Fruit fly (Drosophila melanogaster): ENCODE data around the gene CG6980.

Gene CG6980

DNA sequence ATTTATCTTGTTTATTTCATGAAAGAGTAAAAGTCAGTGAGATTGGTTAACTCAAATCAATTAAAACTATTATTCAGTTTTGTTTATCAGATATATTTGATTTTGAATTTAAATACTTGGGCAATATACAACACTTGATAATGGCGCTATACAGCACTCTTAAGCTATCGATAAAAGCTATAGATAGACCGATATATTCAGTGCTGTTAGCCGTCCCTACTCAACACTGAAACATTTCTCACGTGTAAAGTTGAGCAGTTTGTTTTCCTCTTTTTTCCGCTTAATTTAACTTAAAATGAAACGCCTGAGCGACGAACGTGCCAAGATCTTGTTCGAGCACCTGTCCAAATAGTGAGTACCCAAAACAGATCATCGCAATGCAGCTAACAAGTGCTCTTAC, 43.0 kb downstream of the CG6980 start, which contains the start of gene CG7006 (continued):
- TF ChIP-seq CG12071 (GFP tag; optimal IDR thresholded peaks at IDR 0.05): no peak
- TF ChIP-seq CG16863 (GFP tag; optimal IDR thresholded peaks at IDR 0.05): peak; percentile 43
- TF ChIP-seq tap (tag; optimal IDR thresholded peaks at IDR 0.05): no peak
- TF ChIP-seq ems (GFP tag; optimal IDR thresholded peaks at IDR 0.05): peak; percentile 69
- TF ChIP-seq Hr3 (GFP tag; optimal IDR thresholded peaks at IDR 0.05): peak; percentile 62
- TF ChIP-seq CG18262 (tag; optimal IDR thresholded peaks at IDR 0.05): no peak
- peak; percentile 65 for TF ChIP-seq HLH3B (GFP tag; IDR thresholded peaks at IDR 0.05)
- TF ChIP-seq CG31365 (tag; optimal IDR thresholded peaks at IDR 0.05): no peak
- peak; percentile 87 for TF ChIP-seq Dad (GFP tag; optimal IDR thresholded peaks at IDR 0.05)
- peak; percentile 44 for TF ChIP-seq pb (GFP tag; optimal IDR thresholded peaks at IDR 0.05)
- TF ChIP-seq H15 (GFP tag; IDR thresholded peaks at IDR 0.05): peak; percentile 50; the same call in 1 of the 3 replicates
- peak; percentile 68; the same call in 1 of the 2 replicates for TF ChIP-seq lmd (GFP tag; IDR thresholded peaks at IDR 0.05)
- peak; percentile 87 for TF ChIP-seq sens (GFP tag)
- peak; percentile 87 for TF ChIP-seq Opbp (GFP tag; IDR thresholded peaks at IDR 0.05; ENCODE audit: partially characterized antibody)
- no peak for TF ChIP-seq seq (GFP tag; IDR thresholded peaks at IDR 0.05)
- peak; percentile 95 for TF ChIP-seq Myb (GFP tag; optimal IDR thresholded peaks at IDR 0.05)
- TF ChIP-seq bowl (GFP tag; IDR thresholded peaks at IDR 0.05): no peak
- peak; percentile 67 for TF ChIP-seq slou (GFP tag; optimal IDR thresholded peaks at IDR 0.05)
- TF ChIP-seq Hand (GFP tag; optimal IDR thresholded peaks at IDR 0.05): no peak
- TF ChIP-seq gsb-n (tag; optimal IDR thresholded peaks at IDR 0.05): no peak
- no peak for TF ChIP-seq usp (GFP tag; optimal IDR thresholded peaks at IDR 0.05)
- no peak for TF ChIP-seq fru (optimal IDR thresholded peaks at IDR 0.05)
- TF ChIP-seq Dfd (GFP tag; optimal IDR thresholded peaks at IDR 0.05): no peak
- no peak for TF ChIP-seq CG15479 (GFP tag; optimal IDR thresholded peaks at IDR 0.05)
- no peak for TF ChIP-seq CG2712 (tag; optimal IDR thresholded peaks at IDR 0.05)
- peak; percentile 8 for TF ChIP-seq psq (GFP tag; optimal IDR thresholded peaks at IDR 0.05)
- no peak for TF ChIP-seq sim (GFP tag; IDR thresholded peaks at IDR 0.05)

DNA sequence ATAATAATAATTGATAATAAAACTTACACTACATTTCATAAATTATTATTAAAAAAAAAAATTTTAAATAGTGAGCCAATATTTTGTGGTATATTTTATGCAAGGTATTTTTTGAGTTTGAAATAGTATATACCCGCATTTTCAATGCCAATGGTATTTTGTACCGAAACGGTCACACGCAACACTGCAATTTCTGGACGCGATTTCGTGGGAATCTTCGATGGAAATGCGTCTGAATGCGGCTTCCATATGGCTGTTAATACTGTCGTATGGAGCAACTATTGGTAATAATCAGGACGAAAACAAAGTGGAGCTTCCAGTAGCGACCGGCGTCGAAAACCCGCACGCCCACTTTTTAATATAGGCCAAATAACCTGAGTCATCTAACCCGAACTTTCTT, 44.0 kb downstream of the CG6980 start, which contains the start of gene Nct:
TSS of gene Nct (plus strand) at position 173 of the 400 bp plus-strand sequence.
- no peak for TF ChIP-seq maf-S (GFP tag; optimal IDR thresholded peaks at IDR 0.05)
- no peak for TF ChIP-seq HLH54F (GFP tag; optimal IDR thresholded peaks at IDR 0.05)
- TF ChIP-seq Hr39 (optimal IDR thresholded peaks at IDR 0.05): no peak
- TF ChIP-seq MESR4 (GFP tag; optimal IDR thresholded peaks at IDR 0.05): peak; percentile 68
- TF ChIP-seq Scr (GFP tag; IDR thresholded peaks at IDR 0.05; ENCODE audit: partially characterized antibody): peak; percentile 25; the same call in 1 of the 2 replicates
- TF ChIP-seq CG18476 (GFP tag; optimal IDR thresholded peaks at IDR 0.05): no peak
- no peak for TF ChIP-seq kni (GFP tag; optimal IDR thresholded peaks at IDR 0.05)
- no peak for TF ChIP-seq Bdp1 (GFP tag; optimal IDR thresholded peaks at IDR 0.05)
- TF ChIP-seq CG12942 (GFP tag; optimal IDR thresholded peaks at IDR 0.05): no peak
- no peak for TF ChIP-seq nom (GFP tag; optimal IDR thresholded peaks at IDR 0.05)
- TF ChIP-seq Hsf (GFP tag; optimal IDR thresholded peaks at IDR 0.05): no peak
- TF ChIP-seq gem (tag; optimal IDR thresholded peaks at IDR 0.05): no peak
- no peak for TF ChIP-seq Myb (GFP tag; optimal IDR thresholded peaks at IDR 0.05)
- no peak for TF ChIP-seq ATbp (GFP tag; optimal IDR thresholded peaks at IDR 0.05)
- no peak for TF ChIP-seq salm (tag; optimal IDR thresholded peaks at IDR 0.05)
- peak; percentile 53 for TF ChIP-seq pzg (GFP tag; optimal IDR thresholded peaks at IDR 0.05)
- TF ChIP-seq CG4282 (GFP tag; optimal IDR thresholded peaks at IDR 0.05): no peak
- TF ChIP-seq hkb (optimal IDR thresholded peaks at IDR 0.05): no peak
- TF ChIP-seq hkb (GFP tag; IDR thresholded peaks at IDR 0.05): no peak
- no peak for TF ChIP-seq Atf6 (GFP tag; IDR thresholded peaks at IDR 0.05)
- TF ChIP-seq Neu2 (GFP tag; optimal IDR thresholded peaks at IDR 0.05; ENCODE audit: borderline replicate concordance): no peak
- TF ChIP-seq CG17568 (GFP tag; optimal IDR thresholded peaks at IDR 0.05): no peak
- TF ChIP-seq CG4617 (GFP tag; optimal IDR thresholded peaks at IDR 0.05; ENCODE audit: borderline replicate concordance): peak; percentile 51
- no peak for TF ChIP-seq Oli (tag; optimal IDR thresholded peaks at IDR 0.05)
- no peak for TF ChIP-seq CG17361 (GFP tag; IDR thresholded peaks at IDR 0.05)
- TF ChIP-seq pho (GFP tag; optimal IDR thresholded peaks at IDR 0.05): no peak
- no peak for TF ChIP-seq Mrtf (GFP tag; IDR thresholded peaks at IDR 0.05)
- no peak for TF ChIP-seq crc (GFP tag; optimal IDR thresholded peaks at IDR 0.05)

All from whole organism, embryonic.